Fruit fly (Drosophila melanogaster) whole organism, prepupa: ENCODE data around the gene LysE.

ENCODE experiments used
- Blimp-1 ChIP-seq: fragments of 200-800 bp; sonication (Bioruptor generic); optimal IDR thresholded peaks from 3 replicates; lab custom pipeline; 2017; ENCODE audit warnings: missing biosample characterization, missing genetic modification characterization, mild to moderate bottlenecking, moderate library complexity, missing genetic modification reagents
- CG10631 ChIP-seq: fragments of 200-800 bp; sonication (Bioruptor generic); optimal IDR thresholded peaks from 2 replicates; lab custom pipeline; 2016; ENCODE audit warnings: missing biosample characterization, missing genetic modification characterization
- CG11294 ChIP-seq: fragments of 200-800 bp; sonication (Bioruptor generic); IDR thresholded peaks from 2 replicates; pipeline ENCODE4 v1.3.6; 2022; ENCODE audit warnings: missing biosample characterization, missing genetic modification characterization
- CG11762 ChIP-seq: fragments of 200-800 bp; sonication (Bioruptor generic); optimal IDR thresholded peaks from 3 replicates; lab custom pipeline; 2016; ENCODE audit warnings: missing biosample characterization, missing genetic modification characterization; ENCODE audit not compliant: insufficient read depth
- CG11902 ChIP-seq: fragments of 200-800 bp; sonication (Bioruptor generic); optimal IDR thresholded peaks from 3 replicates; lab custom pipeline; 2016; ENCODE audit warnings: missing biosample characterization, missing genetic modification characterization
- CG15336 ChIP-seq: fragments of 200-800 bp; sonication (Bioruptor generic); IDR thresholded peaks from 2 replicates; pipeline ENCODE4 v1.3.6; 2022; ENCODE audit warnings: missing biosample characterization, missing genetic modification characterization
- CG1621 ChIP-seq: fragments of 200-800 bp; sonication (Bioruptor generic); optimal IDR thresholded peaks from 3 replicates; lab custom pipeline; 2018; ENCODE audit warnings: missing biosample characterization, mild to moderate bottlenecking, missing genetic modification characterization
- CG31627 ChIP-seq: fragments of 200-800 bp; sonication (Bioruptor generic); optimal IDR thresholded peaks from 3 replicates; lab custom pipeline; 2016; ENCODE audit warnings: missing biosample characterization, missing genetic modification characterization
- CG32006 ChIP-seq: fragments of 200-800 bp; sonication (Bioruptor generic); optimal IDR thresholded peaks from 3 replicates; lab custom pipeline; 2017; ENCODE audit warnings: missing biosample characterization, mild to moderate bottlenecking, missing genetic modification characterization
- CG34406 ChIP-seq: fragments of 200-800 bp; sonication (Bioruptor generic); optimal IDR thresholded peaks from 3 replicates; lab custom pipeline; 2016; ENCODE audit warnings: missing biosample characterization, missing genetic modification characterization
- CG4318 ChIP-seq: fragments of 200-800 bp; sonication (Bioruptor generic); optimal IDR thresholded peaks from 3 replicates; lab custom pipeline; 2017; ENCODE audit warnings: missing biosample characterization, mild to moderate bottlenecking, missing genetic modification characterization
- CG6163 ChIP-seq: fragments of 200-800 bp; sonication (Bioruptor generic); IDR thresholded peaks from 3 replicates; pipeline ENCODE4 v1.3.6; 2022; ENCODE audit warnings: missing biosample characterization, missing genetic modification characterization
- CG6276 ChIP-seq: fragments of 200-800 bp; sonication (Bioruptor generic); optimal IDR thresholded peaks from 2 replicates; lab custom pipeline; 2017; ENCODE audit warnings: missing biosample characterization, mild to moderate bottlenecking, missing genetic modification characterization
- CG6792 ChIP-seq: fragments of 200-800 bp; sonication (Bioruptor generic); optimal IDR thresholded peaks from 3 replicates; lab custom pipeline; 2016; ENCODE audit warnings: missing biosample characterization, missing genetic modification characterization
- CG6808 ChIP-seq: fragments of 200-800 bp; sonication (Bioruptor generic); optimal IDR thresholded peaks from 3 replicates; lab custom pipeline; 2017; ENCODE audit warnings: missing biosample characterization, missing genetic modification characterization, mild to moderate bottlenecking, moderate library complexity, missing genetic modification reagents
- CG6854 ChIP-seq: fragments of 200-800 bp; sonication (Bioruptor generic); optimal IDR thresholded peaks from 2 replicates; lab custom pipeline; 2017; ENCODE audit warnings: missing biosample characterization, mild to moderate bottlenecking, missing genetic modification characterization
- CG8119 ChIP-seq: fragments of 200-800 bp; sonication (Bioruptor generic); IDR thresholded peaks from 3 replicates; pipeline ENCODE4 v1.3.6; 2022; ENCODE audit warnings: missing biosample characterization, missing genetic modification characterization
- CG8632 ChIP-seq: fragments of 200-800 bp; sonication (Bioruptor generic); optimal IDR thresholded peaks from 3 replicates; lab custom pipeline; 2016; ENCODE audit warnings: missing biosample characterization, missing genetic modification characterization
- CG9139 ChIP-seq: fragments of 200-800 bp; sonication (Bioruptor generic); optimal IDR thresholded peaks from 3 replicates; lab custom pipeline; 2017; ENCODE audit warnings: missing biosample characterization, mild to moderate bottlenecking, missing genetic modification characterization
- Eip75B ChIP-seq: fragments of 200-800 bp; sonication (Bioruptor generic); optimal IDR thresholded peaks from 3 replicates; lab custom pipeline; 2016; ENCODE audit warnings: missing biosample characterization, missing genetic modification characterization
- Eip78C ChIP-seq: fragments of 200-800 bp; sonication (Bioruptor generic); peaks from one replicate; lab custom pipeline; 2016; ENCODE audit warnings: missing biosample characterization, missing genetic modification characterization
- Eip93F ChIP-seq: fragments of 200-800 bp; sonication (Bioruptor generic); optimal IDR thresholded peaks from 2 replicates; lab custom pipeline; 2016; ENCODE audit warnings: missing biosample characterization, mild to moderate bottlenecking, missing genetic modification characterization
- Ets96B ChIP-seq: fragments of 200-800 bp; optimal IDR thresholded peaks from 2 replicates; lab custom pipeline; 2019; ENCODE audit warnings: missing biosample characterization, mild to moderate bottlenecking, missing genetic modification characterization, moderate library complexity
- Gug ChIP-seq: fragments of 200-800 bp; sonication (Bioruptor generic); IDR thresholded peaks from 2 replicates; pipeline ENCODE4 v1.3.6; 2022; ENCODE audit warnings: missing biosample characterization, missing genetic modification characterization
- Hr38 ChIP-seq: sonication (Bioruptor generic); optimal IDR thresholded peaks from 2 replicates; lab custom pipeline; 2016; ENCODE audit warnings: missing biosample characterization, missing genetic modification characterization
- Hr4 ChIP-seq: fragments of 200-800 bp; sonication (Bioruptor generic); optimal IDR thresholded peaks from 3 replicates; lab custom pipeline; 2016; ENCODE audit warnings: missing biosample characterization, missing genetic modification characterization
- Met ChIP-seq: fragments of 200-800 bp; sonication (Bioruptor generic); optimal IDR thresholded peaks from 3 replicates; lab custom pipeline; 2016; ENCODE audit warnings: missing biosample characterization, missing genetic modification characterization
- OdsH ChIP-seq: fragments of 200-800 bp; sonication (Bioruptor generic); optimal IDR thresholded peaks from 3 replicates; lab custom pipeline; 2016; ENCODE audit warnings: missing biosample characterization, missing genetic modification characterization
- Smox ChIP-seq: fragments of 200-800 bp; sonication (Bioruptor generic); optimal IDR thresholded peaks from 3 replicates; lab custom pipeline; 2016; ENCODE audit warnings: missing biosample characterization, missing genetic modification characterization
- Sox14 ChIP-seq: fragments of 200-800 bp; sonication (Bioruptor generic); optimal IDR thresholded peaks from 3 replicates; lab custom pipeline; 2016; ENCODE audit warnings: missing biosample characterization, missing genetic modification characterization
- Sox15 ChIP-seq: fragments of 200-800 bp; sonication (Bioruptor generic); optimal IDR thresholded peaks from 3 replicates; lab custom pipeline; 2016; ENCODE audit warnings: missing biosample characterization, missing genetic modification characterization
- achi ChIP-seq: fragments of 200-800 bp; sonication (Bioruptor generic); optimal IDR thresholded peaks from 3 replicates; lab custom pipeline; 2016; ENCODE audit warnings: missing biosample characterization, missing genetic modification characterization
- acj6 ChIP-seq: fragments of 200-800 bp; sonication (Bioruptor generic); optimal IDR thresholded peaks from 3 replicates; lab custom pipeline; 2016; ENCODE audit warnings: missing biosample characterization, missing genetic modification characterization
- cyc ChIP-seq: fragments of 200-800 bp; sonication (Bioruptor generic); optimal IDR thresholded peaks from 3 replicates; lab custom pipeline; 2016; ENCODE audit warnings: missing biosample characterization, missing genetic modification characterization
- dac ChIP-seq: fragments of 200-800 bp; sonication (Bioruptor generic); optimal IDR thresholded peaks from 2 replicates; lab custom pipeline; 2017; ENCODE audit warnings: missing biosample characterization, mild to moderate bottlenecking, missing genetic modification characterization
- eg ChIP-seq: fragments of 200-800 bp; sonication (Bioruptor generic); IDR thresholded peaks from 3 replicates; pipeline ENCODE4 v1.3.6; 2022; ENCODE audit warnings: missing biosample characterization, missing genetic modification characterization
- esn ChIP-seq: fragments of 200-800 bp; sonication (Bioruptor generic); optimal IDR thresholded peaks from 2 replicates; lab custom pipeline; 2016; ENCODE audit warnings: missing biosample characterization, mild to moderate bottlenecking, missing genetic modification characterization, moderate library complexity
- fd85E ChIP-seq: fragments of 200-800 bp; sonication (Bioruptor generic); optimal IDR thresholded peaks from 3 replicates; lab custom pipeline; 2016; ENCODE audit warnings: missing biosample characterization, missing genetic modification characterization
- fkh ChIP-seq: fragments of 200-800 bp; sonication (Bioruptor generic); optimal IDR thresholded peaks from 3 replicates; lab custom pipeline; 2017; ENCODE audit warnings: missing biosample characterization, mild to moderate bottlenecking, missing genetic modification characterization, moderate library complexity
- pdm3 ChIP-seq: fragments of 200-800 bp; sonication (Bioruptor generic); optimal IDR thresholded peaks from 3 replicates; lab custom pipeline; 2016; ENCODE audit warnings: missing biosample characterization, missing genetic modification characterization
- salr ChIP-seq, 2 experiments: fragments of 200-800 bp; sonication (Bioruptor generic); optimal IDR thresholded peaks; 3 replicates each; lab custom pipeline; 2016 to 2018; ENCODE audit warnings: missing biosample characterization in 2 of 2, missing genetic modification characterization in 2 of 2, mild to moderate bottlenecking in 1 of 2
- spab ChIP-seq: fragments of 200-800 bp; sonication (Bioruptor generic); optimal IDR thresholded peaks from 2 replicates; lab custom pipeline; 2017; ENCODE audit warnings: missing biosample characterization, mild to moderate bottlenecking, missing genetic modification characterization, missing genetic modification reagents
- svp ChIP-seq: fragments of 200-800 bp; sonication (Bioruptor generic); peaks from one replicate; lab custom pipeline; 2016; ENCODE audit warnings: missing biosample characterization, missing genetic modification characterization
- topi ChIP-seq: fragments of 200-800 bp; sonication (Bioruptor generic); optimal IDR thresholded peaks from 3 replicates; lab custom pipeline; 2016; ENCODE audit warnings: missing biosample characterization, missing genetic modification characterization

The LysE gene

DNA sequence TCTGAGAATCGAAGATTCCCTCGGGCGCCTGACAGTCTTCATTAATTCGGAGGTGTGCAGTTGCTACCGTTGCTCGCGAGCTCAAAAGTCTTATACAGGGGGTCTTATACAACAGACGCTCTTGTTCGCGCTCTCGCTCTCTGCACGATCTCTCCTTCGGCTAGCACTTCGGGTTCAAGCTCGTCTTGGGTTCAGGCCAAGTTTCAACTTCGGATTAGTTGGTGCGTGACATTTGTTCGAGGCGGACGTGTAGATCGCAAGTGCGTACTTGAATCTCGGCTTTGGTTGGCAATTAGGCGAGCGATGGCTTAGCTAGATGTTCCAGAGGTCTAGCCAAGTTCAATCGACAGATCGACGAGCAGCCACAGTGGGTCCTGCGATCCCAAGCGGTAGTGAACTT lies 4.4 kb upstream of the LysE start (continued):
- no peak for TF ChIP-seq CG6163 (GFP tag; lab: Robert Waterston, UW)
- TF ChIP-seq CG32006 (GFP tag; lab: Kevin White, UChicago), result no peak
- TF ChIP-seq acj6 (GFP tag; lab: Kevin White, UChicago), result no peak
- no peak for TF ChIP-seq CG6808 (GFP tag; lab: Kevin White, UChicago)
- TF ChIP-seq Eip78C (GFP tag; lab: Kevin White, UChicago), result peak; percentile 63
- TF ChIP-seq CG6854 (GFP tag; lab: Kevin White, UChicago), result no peak
- TF ChIP-seq Blimp-1 (GFP tag; lab: Kevin White, UChicago), result no peak
- no peak for TF ChIP-seq CG1621 (tag; lab: Kevin White, UChicago)
- no peak for TF ChIP-seq CG6276 (GFP tag; lab: Kevin White, UChicago)
- TF ChIP-seq Smox (GFP tag; lab: Kevin White, UChicago), result no peak
- no peak for TF ChIP-seq CG31627 (GFP tag; lab: Kevin White, UChicago)
- TF ChIP-seq Sox15 (GFP tag; lab: Kevin White, UChicago), result no peak
- no peak for TF ChIP-seq CG9139 (GFP tag; lab: Kevin White, UChicago)
- no peak for TF ChIP-seq CG6792

DNA sequence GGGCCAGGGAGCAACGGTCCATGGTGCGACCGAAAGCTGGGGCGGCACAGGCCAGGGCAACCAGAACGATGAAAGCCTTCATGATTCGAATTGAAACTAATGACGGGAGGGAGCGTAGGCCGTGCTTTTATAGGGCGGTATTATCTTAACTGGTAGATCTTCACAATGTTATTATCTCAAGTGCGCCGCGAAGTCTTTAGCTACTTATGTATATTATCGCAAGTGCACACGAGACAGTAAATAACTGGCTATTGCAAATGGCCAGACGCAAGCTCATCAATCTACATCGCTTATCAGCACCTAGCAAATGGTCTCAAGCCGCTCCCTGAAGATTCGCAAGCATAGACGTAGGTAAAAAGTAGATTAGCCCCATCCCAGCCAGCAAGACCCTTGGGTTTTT lies 1.5 kb upstream of the LysE start, which contains the start of gene LysD:
Gene LysD (minus strand): TSS at position 101 of the 400 bp plus-strand sequence.
- TF ChIP-seq topi (GFP tag; lab: Kevin White, UChicago), result no peak
- TF ChIP-seq Eip75B (GFP tag; lab: Kevin White, UChicago), result no peak
- no peak for TF ChIP-seq eg
- no peak for TF ChIP-seq Hr38 (GFP tag; lab: Kevin White, UChicago)
- no peak for TF ChIP-seq CG4318 (GFP tag; lab: Kevin White, UChicago)
- no peak for TF ChIP-seq acj6 (GFP tag; lab: Kevin White, UChicago)
- TF ChIP-seq fd85E, result no peak
- TF ChIP-seq CG6163 (GFP tag; lab: Robert Waterston, UW), result no peak

DNA sequence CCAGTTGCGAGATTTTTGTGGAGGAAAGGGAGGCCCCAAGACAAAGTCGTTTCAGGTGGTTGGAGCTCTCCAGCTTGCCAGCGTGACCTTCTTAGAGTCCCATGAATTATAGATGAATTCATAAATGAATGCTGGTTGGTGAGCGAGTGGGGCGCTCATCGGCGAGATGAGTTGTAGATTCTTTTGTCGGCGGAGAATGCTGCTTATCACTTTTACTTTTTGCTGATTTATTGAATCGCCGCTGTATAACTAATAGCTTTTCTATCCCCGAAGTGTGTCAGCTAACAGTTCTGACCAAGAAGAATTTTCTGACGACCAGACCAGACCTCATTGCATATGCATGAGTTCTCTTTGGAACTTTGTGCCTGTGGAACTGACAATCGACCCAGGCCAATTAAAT lies 514 bp upstream of the LysE start:
- TF ChIP-seq salr (GFP tag; optimal IDR thresholded peaks at IDR 0.05; lab: Kevin White, UChicago) (no peak), cyc (no peak), Eip93F (GFP tag; lab: Kevin White, UChicago) (no peak), Sox14 (GFP tag; lab: Kevin White, UChicago) (no peak), CG6854 (GFP tag; lab: Kevin White, UChicago) (no peak), pdm3 (GFP tag; lab: Kevin White, UChicago) (no peak), Met (no peak), achi (GFP tag; lab: Kevin White, UChicago) (no peak), CG6808 (GFP tag; lab: Kevin White, UChicago) (no peak), fkh (GFP tag; lab: Kevin White, UChicago) (no peak), esn (no peak), acj6 (GFP tag; lab: Kevin White, UChicago) (no peak), CG11294 (GFP tag; lab: Robert Waterston, UW) (no peak), CG8632 (no peak), spab (GFP tag; lab: Kevin White, UChicago) (no peak), Eip78C (GFP tag; lab: Kevin White, UChicago) (no peak), CG1621 (tag; lab: Kevin White, UChicago) (no peak), CG34406 (GFP tag; lab: Kevin White, UChicago) (no peak)

DNA sequence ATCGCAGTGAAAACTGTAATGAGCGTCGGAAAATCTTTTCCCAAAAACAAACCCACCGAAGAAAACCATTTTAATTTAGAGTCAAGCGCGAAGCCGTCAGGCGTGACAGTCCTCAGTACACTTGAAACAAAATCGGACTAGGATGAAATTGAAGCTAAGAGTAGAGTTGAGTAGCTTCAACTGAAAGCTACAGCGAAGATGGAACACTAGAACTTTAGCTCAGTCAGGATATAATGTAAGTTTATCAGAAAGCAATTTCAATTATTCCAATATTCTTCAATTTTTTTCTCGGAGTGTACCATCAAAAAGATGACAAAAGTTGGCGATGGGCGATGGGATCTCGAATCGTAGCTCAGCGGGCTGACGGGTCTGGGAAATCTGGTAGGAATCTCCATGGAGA lies 3.8 kb downstream of the LysE start:
- TF ChIP-seq CG10631 (GFP tag; lab: Kevin White, UChicago) (no peak), Gug (GFP tag; lab: Robert Waterston, UW) (no peak), dac (GFP tag; lab: Kevin White, UChicago) (peak; percentile 17), Hr4 (peak; percentile 68), CG11902 (no peak), CG11294 (GFP tag; lab: Robert Waterston, UW) (no peak), eg (peak; percentile 62), CG6163 (GFP tag; lab: Robert Waterston, UW) (peak; percentile 45; the same call in 2 of the 3 replicates), CG31627 (GFP tag; lab: Kevin White, UChicago) (no peak), CG6792 (no peak), CG15336 (GFP tag; lab: Robert Waterston, UW) (peak; percentile 64), Ets96B (tag; lab: Kevin White, UChicago) (no peak), OdsH (GFP tag; lab: Kevin White, UChicago) (no peak), CG6276 (GFP tag; lab: Kevin White, UChicago) (peak; percentile 26), CG11762 (no peak), CG4318 (GFP tag; lab: Kevin White, UChicago) (peak; percentile 46), CG32006 (GFP tag; lab: Kevin White, UChicago) (peak; percentile 72), CG8119 (GFP tag; lab: Robert Waterston, UW) (peak; percentile 54; the same call in 2 of the 3 replicates), svp (peak; percentile 10), Eip78C (GFP tag; lab: Kevin White, UChicago) (peak; percentile 6)
